Worm (Caenorhabditis elegans) whole organism, early embryonic: ENCODE measurements around the gene F44D12.10.

Source experiments
- F13C5.2 ChIP-seq: sonication (generic microtip); optimal IDR thresholded peaks from 2 replicates; lab custom pipeline; 2017; ENCODE audit warnings: mild to moderate bottlenecking, missing genetic modification characterization, inconsistent platforms, missing compliant biosample characterization
- ama-1 ChIP-seq: fragments of 150-350 bp; optimal IDR thresholded peaks from 2 replicates; lab custom pipeline; 2014
- ceh-13 ChIP-seq: fragments of 200-800 bp; sonication (Bioruptor generic); optimal IDR thresholded peaks from 2 replicates; lab custom pipeline; 2018; ENCODE audit warnings: mild to moderate bottlenecking, missing genetic modification characterization, missing compliant biosample characterization
- ceh-36 ChIP-seq: sonication (generic microtip); optimal IDR thresholded peaks from 2 replicates; lab custom pipeline; 2016; ENCODE audit warnings: missing genetic modification characterization, inconsistent platforms, missing compliant biosample characterization
- hmbx-1 ChIP-seq: sonication (generic microtip); optimal IDR thresholded peaks from 2 replicates; lab custom pipeline; 2016; ENCODE audit warnings: mild to moderate bottlenecking, missing genetic modification characterization, missing compliant biosample characterization
- hmg-4 ChIP-seq: fragments of 200-800 bp; sonication (Bioruptor generic); optimal IDR thresholded peaks from 2 replicates; lab custom pipeline; 2018; ENCODE audit warnings: mild to moderate bottlenecking, missing genetic modification characterization, missing compliant biosample characterization
- pes-1 ChIP-seq: fragments of 200-800 bp; sonication (Bioruptor generic); IDR thresholded peaks from 2 replicates; pipeline ENCODE4 v1.3.6; 2022; ENCODE audit warnings: missing genetic modification reagents, missing genetic modification characterization, missing compliant biosample characterization
- scrt-1 ChIP-seq: fragments of 200-800 bp; sonication (Bioruptor generic); IDR thresholded peaks from 2 replicates; pipeline ENCODE4 v1.3.6; 2022; ENCODE audit warnings: missing genetic modification characterization, missing compliant biosample characterization
- sea-1 ChIP-seq: fragments of 200-800 bp; sonication (Bioruptor generic); conservative IDR thresholded peaks from 2 replicates; pipeline ENCODE4 v1.3.6; 2022; ENCODE audit warnings: missing genetic modification characterization, missing compliant biosample characterization

ce11 chrIV:10042881-10043280 lies 6.0 kb upstream of the F44D12.10 start, which contains the start of gene frk-1:
- TF ChIP-seq F13C5.2 (no peak), sea-1 (no peak), ama-1 (lab: Kevin White, UChicago) (no peak), ceh-13 (no peak), scrt-1 (GFP tag; lab: Robert Waterston, UW) (no peak), ceh-36 (tag; lab: Kevin White, UChicago) (no peak), hmbx-1 (no peak), pes-1 (GFP tag; lab: Robert Waterston, UW) (no peak), hmg-4 (GFP tag; lab: Kevin White, UChicago) (no peak)
